Worm (Caenorhabditis elegans) whole organism, dauer: ENCODE data around the gene phy-2.
"Not testable (repeated sequence)": the region's sequence is repeated elsewhere in the genome, so short reads cannot be mapped to it uniquely, and the experiment has no call there.

Experiments used
- unc-62 ChIP-seq: sonication (generic microtip); optimal IDR thresholded peaks from 2 replicates; lab custom pipeline; 2017; ENCODE audit warnings: missing biosample characterization, missing genetic modification reagents, missing genetic modification characterization

The phy-2 gene

ce11 chrIV:12207873-12208272 lies 7.9 kb downstream of the phy-2 start:
- no peak for TF ChIP-seq unc-62 (GFP tag; lab: Kevin White, UChicago)

ce11 chrIV:12207454-12207853 lies 8.3 kb downstream of the phy-2 start:
- no peak for TF ChIP-seq unc-62 (GFP tag; lab: Kevin White, UChicago)

ce11 chrIV:12203968-12204367 lies 11.8 kb downstream of the phy-2 start:
- no peak for TF ChIP-seq unc-62 (GFP tag; lab: Kevin White, UChicago)

ce11 chrIV:12202949-12203348 lies 12.8 kb downstream of the phy-2 start, which contains the start of gene F35G2.1:
TSS of gene F35G2.1 (plus strand) at chrIV:12203249.
- no peak for TF ChIP-seq unc-62 (GFP tag; lab: Kevin White, UChicago)

- no peak for TF ChIP-seq unc-62 (GFP tag; lab: Kevin White, UChicago)
These were observed 13.8 kb downstream of the phy-2 start for ce11 chrIV:12202000-12202399.

ce11 chrIV:12200812-12201211 lies 15.0 kb downstream of the phy-2 start:
- no peak for TF ChIP-seq unc-62 (GFP tag; lab: Kevin White, UChicago)

- TF ChIP-seq unc-62 (GFP tag; lab: Kevin White, UChicago): no peak
These were observed 16.1 kb downstream of the phy-2 start for ce11 chrIV:12199538-12200158.

ce11 chrIV:12198816-12199215 lies 17.0 kb downstream of the phy-2 start:
- no peak for TF ChIP-seq unc-62 (GFP tag; lab: Kevin White, UChicago)

- TF ChIP-seq unc-62 (GFP tag; lab: Kevin White, UChicago): no peak
These were observed 18.1 kb downstream of the phy-2 start for ce11 chrIV:12197679-12198078.

ce11 chrIV:12196608-12197007 lies 19.2 kb downstream of the phy-2 start:
- TF ChIP-seq unc-62 (GFP tag; lab: Kevin White, UChicago): no peak

ce11 chrIV:12194668-12195067 lies 21.1 kb downstream of the phy-2 start:
- TF ChIP-seq unc-62 (GFP tag; lab: Kevin White, UChicago): no peak

ce11 chrIV:12193338-12193737 lies 22.4 kb downstream of the phy-2 start:
- no peak for TF ChIP-seq unc-62 (GFP tag; lab: Kevin White, UChicago)

ce11 chrIV:12192104-12192763 lies 23.6 kb downstream of the phy-2 start:
- TF ChIP-seq unc-62 (GFP tag; lab: Kevin White, UChicago): no peak

ce11 chrIV:12178235-12178634 lies 37.6 kb downstream of the phy-2 start, which contains the start of gene nlr-1:
TSS of gene nlr-1 (minus strand) at chrIV:12178335.
- not testable (repeated sequence) for TF ChIP-seq unc-62 (GFP tag; lab: Kevin White, UChicago)

ce11 chrIV:12167944-12168343 lies 47.8 kb downstream of the phy-2 start, which contains the start of gene F20B10.3:
TSS of gene F20B10.3 (plus strand) at chrIV:12168244.
- no peak for TF ChIP-seq unc-62 (GFP tag; lab: Kevin White, UChicago)

- TF ChIP-seq unc-62 (GFP tag; lab: Kevin White, UChicago): no peak
These were observed 50.2 kb downstream of the phy-2 start for ce11 chrIV:12165432-12166078.
